Fruit fly (Drosophila melanogaster): Measurements from ENCODE around the gene pnr.

DNA sequence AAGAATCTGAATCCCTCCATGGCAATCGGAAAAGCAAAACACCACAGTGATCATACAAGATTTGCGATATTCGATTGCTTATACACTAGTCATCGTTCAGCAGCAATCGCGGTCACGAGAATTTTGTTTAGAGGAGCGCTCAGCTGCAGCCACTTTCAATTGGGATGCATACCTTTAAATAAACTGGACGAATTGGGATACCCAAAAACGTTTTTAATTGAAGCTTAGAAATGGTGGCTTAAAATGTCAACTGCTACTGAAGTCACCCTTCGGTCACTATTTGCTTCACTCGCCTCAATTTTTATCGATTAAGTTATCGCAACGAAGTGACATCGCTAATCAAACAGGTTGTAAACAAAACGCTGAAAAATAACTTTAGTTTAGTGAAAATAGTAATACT lies 23.5 kb downstream of the pnr start, which contains the start of the genes IKKbeta and CG5013:
- no peak for TF ChIP-seq OdsH (GFP tag; optimal IDR thresholded peaks at IDR 0.05)
- peak; percentile 48 for TF ChIP-seq psq (GFP tag; optimal IDR thresholded peaks at IDR 0.05)
- TF ChIP-seq Dfd (GFP tag; optimal IDR thresholded peaks at IDR 0.05): no peak
- TF ChIP-seq dl (GFP tag; optimal IDR thresholded peaks at IDR 0.05; ENCODE audit: insufficient read depth in 1 of 2, partially characterized antibody in 2 of 2): no peak
- TF ChIP-seq CG9705 (GFP tag; optimal IDR thresholded peaks at IDR 0.05): peak; percentile 8
- no peak for TF ChIP-seq usp (GFP tag; optimal IDR thresholded peaks at IDR 0.05)
- no peak for TF ChIP-seq pan (optimal IDR thresholded peaks at IDR 0.05)
- TF ChIP-seq Myc (optimal IDR thresholded peaks at IDR 0.05): no peak
- peak; percentile 35 for TF ChIP-seq fru (GFP tag; optimal IDR thresholded peaks at IDR 0.05)
- TF ChIP-seq lola (GFP tag; optimal IDR thresholded peaks at IDR 0.05): no peak
- no peak for TF ChIP-seq CrebA (GFP tag; optimal IDR thresholded peaks at IDR 0.05; ENCODE audit: borderline replicate concordance)
- peak in 1 of 2 experiments; percentile 69 for TF ChIP-seq foxo (GFP tag; optimal IDR thresholded peaks at IDR 0.05)
